Worm (Caenorhabditis elegans) whole organism, L1 larva: ENCODE data around the gene prdx-6.

Experiments used
- C16A3.4 ChIP-seq: fragments of 150-350 bp; optimal IDR thresholded peaks from 2 replicates; lab custom pipeline; 2014; ENCODE audit warnings: missing biosample characterization, missing genetic modification characterization
- C34B4.2 ChIP-seq: sonication (generic microtip); optimal IDR thresholded peaks from 2 replicates; lab custom pipeline; 2017; ENCODE audit warnings: mild to moderate bottlenecking, missing genetic modification characterization, missing compliant biosample characterization
- Y116A8C.19 ChIP-seq: sonication (generic microtip); optimal IDR thresholded peaks from 2 replicates; lab custom pipeline; 2016; ENCODE audit warnings: missing compliant biosample characterization, missing genetic modification characterization, borderline replicate concordance
- aly-2 ChIP-seq: fragments of 150-350 bp; optimal IDR thresholded peaks from 2 replicates; lab custom pipeline; 2014; ENCODE audit warnings: missing biosample characterization, missing genetic modification characterization
- ama-1 ChIP-seq: fragments of 150-350 bp; optimal IDR thresholded peaks from 2 replicates; lab custom pipeline; 2014
- ceh-63 ChIP-seq: fragments of 200-800 bp; sonication (Bioruptor generic); optimal IDR thresholded peaks from 2 replicates; lab custom pipeline; 2018; ENCODE audit warnings: mild to moderate bottlenecking, missing genetic modification characterization, missing compliant biosample characterization
- ceh-82 ChIP-seq, 3 experiments: fragments of 150-350 bp in 1 of 3; sonication (generic microtip) in 2 of 3; optimal IDR thresholded peaks; 2 replicates each; lab custom pipeline; 2014 to 2017; ENCODE audit warnings: missing biosample characterization in 3 of 3, missing genetic modification characterization in 3 of 3
- ceh-88 ChIP-seq: fragments of 200-800 bp; sonication (Bioruptor generic); IDR thresholded peaks from 2 replicates; pipeline ENCODE4 v1.3.6; 2022; ENCODE audit warnings: missing genetic modification characterization, missing compliant biosample characterization
- ceh-90 ChIP-seq: sonication (generic microtip); optimal IDR thresholded peaks from 2 replicates; lab custom pipeline; 2016; ENCODE audit warnings: missing genetic modification characterization, missing compliant biosample characterization
- dsc-1 ChIP-seq: sonication (generic microtip); optimal IDR thresholded peaks from 2 replicates; lab custom pipeline; 2016; ENCODE audit warnings: mild to moderate bottlenecking, missing genetic modification characterization, missing compliant biosample characterization
- efl-1 ChIP-seq, 4 experiments: fragments of 150-350 bp; optimal IDR thresholded peaks in 3 of 4; peaks in 1 of 4; 1 replicate in 1 of 4; 2 replicates in 3 of 4; lab custom pipeline; 2014; ENCODE audit warnings: missing biosample characterization in 2 of 4, missing genetic modification characterization in 2 of 4, missing genetic modification reagents in 2 of 4
- efl-3 ChIP-seq: fragments of 200-800 bp; sonication (Bioruptor generic); optimal IDR thresholded peaks from 2 replicates; lab custom pipeline; 2018; ENCODE audit warnings: mild to moderate bottlenecking, missing genetic modification characterization, missing compliant biosample characterization
- egl-27 ChIP-seq, 2 experiments: fragments of 150-350 bp in 1 of 2; sonication (generic microtip); optimal IDR thresholded peaks; 3 replicates each; lab custom pipeline; 2017 to 2018; ENCODE audit warnings: missing biosample characterization in 2 of 2, missing genetic modification characterization in 2 of 2, missing genetic modification reagents in 2 of 2
- elt-2 ChIP-seq: sonication (generic microtip); optimal IDR thresholded peaks from 2 replicates; lab custom pipeline; 2016; ENCODE audit warnings: missing genetic modification characterization, mild to moderate bottlenecking, inconsistent platforms, missing compliant biosample characterization, missing genetic modification reagents
- elt-3 ChIP-seq, 6 experiments: fragments of 150-350 bp in 1 of 6; sonication (generic microtip); optimal IDR thresholded peaks; 2 replicates each; lab custom pipeline; 2017 to 2018; ENCODE audit warnings: missing biosample characterization in 6 of 6, missing genetic modification characterization in 6 of 6, inconsistent platforms in 1 of 6
- fkh-10 ChIP-seq: sonication (generic microtip); optimal IDR thresholded peaks from 2 replicates; lab custom pipeline; 2017; ENCODE audit warnings: missing biosample characterization, missing genetic modification reagents, missing genetic modification characterization
- fkh-4 ChIP-seq: sonication (generic microtip); optimal IDR thresholded peaks from 2 replicates; lab custom pipeline; 2016; ENCODE audit warnings: missing compliant biosample characterization, missing genetic modification characterization, borderline replicate concordance
- fkh-8 ChIP-seq: sonication (generic microtip); optimal IDR thresholded peaks from 2 replicates; lab custom pipeline; 2016; ENCODE audit warnings: mild to moderate bottlenecking, missing genetic modification characterization, missing compliant biosample characterization
- fos-1 ChIP-seq: fragments of 150-350 bp; optimal IDR thresholded peaks from 2 replicates; lab custom pipeline; 2014; ENCODE audit warnings: missing biosample characterization, missing genetic modification characterization
- grh-1 ChIP-seq: fragments of 200-800 bp; sonication (Bioruptor generic); IDR thresholded peaks from 2 replicates; pipeline ENCODE4 v1.3.6; 2022; ENCODE audit warnings: missing genetic modification reagents, missing genetic modification characterization, missing compliant biosample characterization
- hlh-4 ChIP-seq: sonication (generic microtip); optimal IDR thresholded peaks from 2 replicates; lab custom pipeline; 2016; ENCODE audit warnings: mild to moderate bottlenecking, missing genetic modification characterization, missing compliant biosample characterization
- hpl-2 ChIP-seq: fragments of 150-350 bp; optimal IDR thresholded peaks from 2 replicates; lab custom pipeline; 2014; ENCODE audit warnings: missing biosample characterization, missing genetic modification reagents, missing genetic modification characterization
- irx-1 ChIP-seq: sonication (generic microtip); optimal IDR thresholded peaks from 2 replicates; lab custom pipeline; 2016; ENCODE audit warnings: missing genetic modification characterization, missing compliant biosample characterization
- jun-1 ChIP-seq: fragments of 150-350 bp; optimal IDR thresholded peaks from 2 replicates; lab custom pipeline; 2014; ENCODE audit warnings: missing biosample characterization, missing genetic modification reagents, missing genetic modification characterization
- lin-13 ChIP-seq: fragments of 150-350 bp; optimal IDR thresholded peaks from 2 replicates; lab custom pipeline; 2014; ENCODE audit warnings: missing biosample characterization, missing genetic modification reagents, missing genetic modification characterization
- lin-14 ChIP-seq: fragments of 200-800 bp; sonication (Bioruptor generic); optimal IDR thresholded peaks from 2 replicates; lab custom pipeline; 2018; ENCODE audit warnings: mild to moderate bottlenecking, missing genetic modification characterization, moderate library complexity, missing compliant biosample characterization
- lin-39 ChIP-seq: fragments of 150-350 bp; optimal IDR thresholded peaks from 2 replicates; lab custom pipeline; 2014; ENCODE audit warnings: missing biosample characterization, missing genetic modification reagents, missing genetic modification characterization
- lir-3 ChIP-seq: sonication (generic microtip); optimal IDR thresholded peaks from 2 replicates; lab custom pipeline; 2016; ENCODE audit warnings: mild to moderate bottlenecking, missing genetic modification characterization, moderate library complexity, missing compliant biosample characterization; ENCODE audit not compliant: poor library complexity
- lsy-2 ChIP-seq, 2 experiments: fragments of 150-350 bp; optimal IDR thresholded peaks; 2 replicates each; lab custom pipeline; 2014; ENCODE audit warnings: missing biosample characterization in 2 of 2, missing genetic modification characterization in 2 of 2
- mab-9 ChIP-seq: fragments of 200-800 bp; sonication (Bioruptor generic); IDR thresholded peaks from 2 replicates; pipeline ENCODE4 v1.3.6; 2022; ENCODE audit warnings: missing genetic modification reagents, missing genetic modification characterization, missing compliant biosample characterization
- mdl-1 ChIP-seq, 2 experiments: fragments of 150-350 bp; optimal IDR thresholded peaks; 2 replicates each; lab custom pipeline; 2014 to 2017; ENCODE audit warnings: missing biosample characterization in 2 of 2, missing genetic modification characterization in 2 of 2, inconsistent platforms in 1 of 2
- mep-1 ChIP-seq: fragments of 150-350 bp; optimal IDR thresholded peaks from 2 replicates; lab custom pipeline; 2014; ENCODE audit warnings: missing biosample characterization, missing genetic modification characterization
- nhr-19 ChIP-seq: fragments of 200-800 bp; sonication (Bioruptor generic); conservative IDR thresholded peaks from 2 replicates; pipeline ENCODE4 v1.3.6; 2022; ENCODE audit warnings: missing genetic modification characterization, missing compliant biosample characterization
- nhr-28 ChIP-seq: fragments of 150-350 bp; optimal IDR thresholded peaks from 2 replicates; lab custom pipeline; 2014; ENCODE audit warnings: missing biosample characterization, missing genetic modification characterization
- nhr-47 ChIP-seq: sonication (generic microtip); optimal IDR thresholded peaks from 2 replicates; lab custom pipeline; 2016; ENCODE audit warnings: mild to moderate bottlenecking, missing genetic modification characterization, moderate library complexity, missing compliant biosample characterization
- nhr-71 ChIP-seq: sonication (generic microtip); optimal IDR thresholded peaks from 2 replicates; lab custom pipeline; 2016; ENCODE audit warnings: mild to moderate bottlenecking, missing genetic modification characterization, moderate library complexity, missing compliant biosample characterization
- nhr-76 ChIP-seq: sonication (generic microtip); optimal IDR thresholded peaks from 2 replicates; lab custom pipeline; 2017; ENCODE audit warnings: missing biosample characterization, missing genetic modification characterization
- nhr-77 ChIP-seq: fragments of 150-350 bp; optimal IDR thresholded peaks from 2 replicates; lab custom pipeline; 2014; ENCODE audit warnings: missing biosample characterization, missing genetic modification characterization
- pag-3 ChIP-seq: sonication (generic microtip); optimal IDR thresholded peaks from 2 replicates; lab custom pipeline; 2017; ENCODE audit warnings: missing genetic modification characterization, mild to moderate bottlenecking, missing compliant biosample characterization, antibody characterized with exemption, borderline replicate concordance; ENCODE audit not compliant: insufficient read depth
- rnt-1 ChIP-seq: sonication (generic microtip); optimal IDR thresholded peaks from 2 replicates; lab custom pipeline; 2016; ENCODE audit warnings: mild to moderate bottlenecking, missing genetic modification characterization, moderate library complexity, missing compliant biosample characterization
- skn-1 ChIP-seq: fragments of 150-350 bp; optimal IDR thresholded peaks from 2 replicates; lab custom pipeline; 2014; ENCODE audit warnings: missing biosample characterization, missing genetic modification characterization
- snpc-4 ChIP-seq: fragments of 150-350 bp; optimal IDR thresholded peaks from 2 replicates; lab custom pipeline; 2014; ENCODE audit warnings: missing biosample characterization, missing genetic modification characterization
- sox-4 ChIP-seq: sonication (generic microtip); optimal IDR thresholded peaks from 2 replicates; lab custom pipeline; 2016; ENCODE audit warnings: missing genetic modification characterization, missing compliant biosample characterization
- sup-37 ChIP-seq: fragments of 200-800 bp; sonication (Bioruptor generic); optimal IDR thresholded peaks from 2 replicates; lab custom pipeline; 2018; ENCODE audit warnings: mild to moderate bottlenecking, missing genetic modification characterization, missing compliant biosample characterization
- tbx-2 ChIP-seq: sonication (generic microtip); optimal IDR thresholded peaks from 2 replicates; lab custom pipeline; 2016; ENCODE audit warnings: missing genetic modification characterization, missing compliant biosample characterization
- tlp-1 ChIP-seq: fragments of 150-350 bp; optimal IDR thresholded peaks from 2 replicates; lab custom pipeline; 2014; ENCODE audit warnings: missing biosample characterization, missing genetic modification characterization
- unc-30 ChIP-seq: sonication (generic microtip); optimal IDR thresholded peaks from 2 replicates; lab custom pipeline; 2017; ENCODE audit warnings: missing biosample characterization, missing genetic modification characterization
- unc-62 ChIP-seq: fragments of 150-350 bp; optimal IDR thresholded peaks from 2 replicates; lab custom pipeline; 2014; ENCODE audit warnings: missing biosample characterization, missing genetic modification reagents, missing genetic modification characterization
- unc-98 ChIP-seq: fragments of 200-800 bp; sonication (Bioruptor generic); IDR thresholded peaks from 2 replicates; pipeline ENCODE4 v1.3.6; 2022; ENCODE audit warnings: missing genetic modification characterization, missing compliant biosample characterization
- vab-15 ChIP-seq: sonication (generic microtip); optimal IDR thresholded peaks from 2 replicates; lab custom pipeline; 2017; ENCODE audit warnings: missing genotype, mild to moderate bottlenecking, missing genetic modification characterization, missing compliant biosample characterization
- xbp-1 ChIP-seq: sonication (generic microtip); optimal IDR thresholded peaks from 2 replicates; lab custom pipeline; 2016; ENCODE audit warnings: missing genetic modification characterization, missing compliant biosample characterization
- zip-4 ChIP-seq: fragments of 200-800 bp; sonication (Bioruptor generic); optimal IDR thresholded peaks from 2 replicates; lab custom pipeline; 2018; ENCODE audit warnings: mild to moderate bottlenecking, missing genetic modification characterization, moderate library complexity, missing compliant biosample characterization
- ztf-4 ChIP-seq: fragments of 150-350 bp; optimal IDR thresholded peaks from 2 replicates; lab custom pipeline; 2014; ENCODE audit warnings: missing biosample characterization, missing genetic modification characterization

The prdx-6 gene

ce11 chrIV:257095-257494 lies 38.7 kb downstream of the prdx-6 start, which contains the start of gene R02D3.8 (continued):
- TF ChIP-seq C16A3.4 (tag; lab: Kevin White, UChicago) (peak; percentile 35), ceh-88 (GFP tag; lab: Robert Waterston, UW) (no peak), hpl-2 (GFP tag; lab: Kevin White, UChicago) (no peak), vab-15 (tag; lab: Kevin White, UChicago) (no peak), egl-27 (tag; optimal IDR thresholded peaks at IDR 0.05; lab: Kevin White, UChicago) (no peak), skn-1 (tag; lab: Kevin White, UChicago) (no peak), lin-14 (GFP tag; lab: Kevin White, UChicago) (peak; percentile 29), grh-1 (GFP tag; lab: Robert Waterston, UW) (no peak), fkh-4 (tag; lab: Kevin White, UChicago) (peak; percentile 11), ceh-82 (tag; optimal IDR thresholded peaks at IDR 0.05; lab: Kevin White, UChicago) (no peak), Y116A8C.19 (tag; lab: Kevin White, UChicago) (no peak), dsc-1 (tag; lab: Kevin White, UChicago) (peak; percentile 48), hlh-4 (tag; lab: Kevin White, UChicago) (no peak), ama-1 (lab: Kevin White, UChicago) (no peak), snpc-4 (tag; lab: Kevin White, UChicago) (no peak), rnt-1 (peak; percentile 89), nhr-19 (GFP tag; lab: Robert Waterston, UW) (no peak), nhr-47 (tag; lab: Kevin White, UChicago) (peak; percentile 64), tlp-1 (tag; lab: Kevin White, UChicago) (no peak), nhr-71 (peak; percentile 70), sox-4 (no peak), jun-1 (no peak), zip-4 (GFP tag; lab: Kevin White, UChicago) (no peak), unc-98 (GFP tag; lab: Robert Waterston, UW) (no peak), nhr-76 (tag; lab: Kevin White, UChicago) (no peak), efl-1 (optimal IDR thresholded peaks at IDR 0.05; lab: Kevin White, UChicago) (peak; percentile 45 to 65), efl-1 (GFP tag; optimal IDR thresholded peaks at IDR 0.05 in 1 of 2; lab: Kevin White, UChicago) (peak; percentile 64 to 95), efl-3 (GFP tag; lab: Kevin White, UChicago) (no peak), irx-1 (tag; lab: Kevin White, UChicago) (peak; percentile 27), pag-3 (tag; lab: Kevin White, UChicago) (no peak), lir-3 (peak; percentile 72), fos-1 (no peak), C34B4.2 (tag; lab: Kevin White, UChicago) (no peak), ceh-90 (tag; lab: Kevin White, UChicago) (peak; percentile 75), lin-13 (GFP tag; lab: Kevin White, UChicago) (peak; percentile 31), unc-62 (GFP tag; lab: Kevin White, UChicago) (no peak), tbx-2 (peak; percentile 21), unc-30 (no peak), elt-3 (tag; optimal IDR thresholded peaks at IDR 0.05; lab: Kevin White, UChicago) (no peak), sup-37 (GFP tag; lab: Kevin White, UChicago) (no peak), ceh-63 (GFP tag; lab: Kevin White, UChicago) (no peak), ztf-4 (no peak), nhr-77 (tag; lab: Kevin White, UChicago) (no peak), mep-1 (no peak), elt-2 (tag; lab: Kevin White, UChicago) (no peak), fkh-10 (no peak), mab-9 (GFP tag; lab: Robert Waterston, UW) (no peak), fkh-8 (peak; percentile 12), xbp-1 (tag; lab: Kevin White, UChicago) (peak; percentile 42), aly-2 (tag; lab: Kevin White, UChicago) (no peak), lin-39 (tag; lab: Kevin White, UChicago) (no peak), nhr-28 (no peak), mdl-1 (tag; optimal IDR thresholded peaks at IDR 0.05; lab: Kevin White, UChicago) (no peak), lsy-2 (tag; optimal IDR thresholded peaks at IDR 0.05; lab: Kevin White, UChicago) (peak; percentile 35 to 66)
